Worm (Caenorhabditis elegans) whole organism, L4/young adult: ENCODE results near the gene hpo-7.

Experiments
- W03F9.2 ChIP-seq: fragments of 150-350 bp; optimal IDR thresholded peaks from 2 replicates; lab custom pipeline; 2014; ENCODE audit warnings: missing biosample characterization, missing genetic modification characterization
- dao-5 ChIP-seq: sonication (generic microtip); optimal IDR thresholded peaks from 2 replicates; lab custom pipeline; 2016; ENCODE audit warnings: missing genotype, missing genetic modification characterization, moderate library complexity, missing compliant biosample characterization
- him-1 ChIP-seq: sonication (generic microtip); optimal IDR thresholded peaks from 2 replicates; lab custom pipeline; 2016; ENCODE audit warnings: missing genotype, missing genetic modification reagents, missing genetic modification characterization, missing compliant biosample characterization

Gene hpo-7

ce11 chrII:2130770-2131169 is 4.7 kb downstream of the hpo-7 start, which contains the start of gene sdz-28:
Gene sdz-28 (plus strand): TSS chrII:2131070.
- no peak for TF ChIP-seq him-1 (tag; lab: Kevin White, UChicago)
- no peak for TF ChIP-seq W03F9.2
- TF ChIP-seq dao-5: no peak

- TF ChIP-seq dao-5 (no peak), W03F9.2 (no peak), him-1 (tag; lab: Kevin White, UChicago) (no peak)
Observed at ce11 chrII:2122762-2123161, 12.7 kb downstream of the hpo-7 start.

- TF ChIP-seq dao-5 (no peak), him-1 (tag; lab: Kevin White, UChicago) (no peak), W03F9.2 (no peak)
Observed at ce11 chrII:2122091-2122490, 13.4 kb downstream of the hpo-7 start, which contains the start of gene math-37. Gene math-37 (minus strand): TSS chrII:2122191.

ce11 chrII:2116794-2117193 is 18.7 kb downstream of the hpo-7 start, which contains the start of gene srh-195:
Gene srh-195 (minus strand): TSS chrII:2116894.
- TF ChIP-seq dao-5 (no peak), him-1 (tag; lab: Kevin White, UChicago) (no peak), W03F9.2 (no peak)

ce11 chrII:2114488-2114887 is 21.0 kb downstream of the hpo-7 start:
- TF ChIP-seq him-1 (tag; lab: Kevin White, UChicago) (no peak), dao-5 (no peak), W03F9.2 (no peak)

- TF ChIP-seq W03F9.2 (no peak), dao-5 (no peak), him-1 (tag; lab: Kevin White, UChicago) (no peak)
Observed at ce11 chrII:2112948-2113347, 22.6 kb downstream of the hpo-7 start, which contains the start of gene R52.6. Gene R52.6 (minus strand): TSS chrII:2113048.

- TF ChIP-seq him-1 (tag; lab: Kevin White, UChicago): no peak
- TF ChIP-seq dao-5: no peak
- TF ChIP-seq W03F9.2: no peak
Observed at ce11 chrII:2109943-2110342, 25.6 kb downstream of the hpo-7 start, which contains the start of gene R52.5. Gene R52.5 (minus strand): TSS chrII:2110043.

ce11 chrII:2108295-2108694 is 27.2 kb downstream of the hpo-7 start, which contains the start of gene R52.4:
Gene R52.4 (minus strand): TSS chrII:2108395.
- TF ChIP-seq him-1 (tag; lab: Kevin White, UChicago): no peak
- no peak for TF ChIP-seq W03F9.2
- TF ChIP-seq dao-5: no peak

ce11 chrII:2099139-2099976 is 36.1 kb downstream of the hpo-7 start, which contains the start of gene math-42:
Gene math-42 (plus strand): TSS chrII:2099926.
- no peak for TF ChIP-seq W03F9.2
- TF ChIP-seq dao-5: no peak
- no peak for TF ChIP-seq him-1 (tag; lab: Kevin White, UChicago)

- TF ChIP-seq him-1 (tag; lab: Kevin White, UChicago) (no peak), dao-5 (no peak), W03F9.2 (no peak)
Observed at ce11 chrII:2094924-2095650, 40.4 kb downstream of the hpo-7 start, which contains the start of gene T16A1.2. Gene T16A1.2 (plus strand): TSS chrII:2095600.

- no peak for TF ChIP-seq dao-5
- no peak for TF ChIP-seq W03F9.2
Observed at ce11 chrII:2093456-2093926, 42.0 kb downstream of the hpo-7 start, which contains the start of gene fbxb-37. Gene fbxb-37 (minus strand): TSS chrII:2093876.

- TF ChIP-seq him-1 (tag; lab: Kevin White, UChicago) (no peak), dao-5 (no peak), W03F9.2 (no peak)
Observed at ce11 chrII:2091972-2092371, 43.5 kb downstream of the hpo-7 start, which contains the start of gene T16A1.10. Gene T16A1.10 (minus strand): TSS chrII:2092094.

ce11 chrII:2090605-2091004 is 44.9 kb downstream of the hpo-7 start, which contains the start of gene trpl-5:
Gene trpl-5 (minus strand): TSS chrII:2090636.
- TF ChIP-seq dao-5 (no peak), him-1 (tag; lab: Kevin White, UChicago) (no peak), W03F9.2 (no peak)

- TF ChIP-seq dao-5 (no peak), W03F9.2 (no peak), him-1 (tag; lab: Kevin White, UChicago) (no peak)
Observed at ce11 chrII:2087206-2087605, 48.3 kb downstream of the hpo-7 start.
